Fruit fly (Drosophila melanogaster): ENCODE results near the gene CG33191.

dm6 chr3R:8808518-8808921, 28.8 kb upstream of the CG33191 start:
- TF ChIP-seq psq (optimal IDR thresholded peaks at IDR 0.05): no peak
- no peak for TF ChIP-seq h (optimal IDR thresholded peaks at IDR 0.05)
- no peak for TF ChIP-seq ttk (optimal IDR thresholded peaks at IDR 0.05)
- TF ChIP-seq Myc (optimal IDR thresholded peaks at IDR 0.05): no peak
